Worm (Caenorhabditis elegans) whole organism, L1 larva: ENCODE measurements around the gene ttr-8.

Experiments
- Y116A8C.19 ChIP-seq: sonication (generic microtip); optimal IDR thresholded peaks from 2 replicates; lab custom pipeline; 2016; ENCODE audit warnings: missing compliant biosample characterization, missing genetic modification characterization, borderline replicate concordance
- alr-1 ChIP-seq: fragments of 200-800 bp; sonication (Bioruptor generic); optimal IDR thresholded peaks from 2 replicates; lab custom pipeline; 2018; ENCODE audit warnings: borderline replicate concordance, mild to moderate bottlenecking, missing genetic modification characterization, missing compliant biosample characterization
- blmp-1 ChIP-seq: fragments of 150-350 bp; optimal IDR thresholded peaks from 2 replicates; lab custom pipeline; 2014; ENCODE audit warnings: missing biosample characterization, missing genetic modification characterization
- ceh-82 ChIP-seq, 3 experiments: fragments of 150-350 bp in 1 of 3; sonication (generic microtip) in 2 of 3; optimal IDR thresholded peaks; 2 replicates each; lab custom pipeline; 2014 to 2017; ENCODE audit warnings: missing biosample characterization in 3 of 3, missing genetic modification characterization in 3 of 3
- ceh-88 ChIP-seq: fragments of 200-800 bp; sonication (Bioruptor generic); IDR thresholded peaks from 2 replicates; pipeline ENCODE4 v1.3.6; 2022; ENCODE audit warnings: missing genetic modification characterization, missing compliant biosample characterization
- ceh-90 ChIP-seq: sonication (generic microtip); optimal IDR thresholded peaks from 2 replicates; lab custom pipeline; 2016; ENCODE audit warnings: missing genetic modification characterization, missing compliant biosample characterization
- dsc-1 ChIP-seq: sonication (generic microtip); optimal IDR thresholded peaks from 2 replicates; lab custom pipeline; 2016; ENCODE audit warnings: mild to moderate bottlenecking, missing genetic modification characterization, missing compliant biosample characterization
- efl-1 ChIP-seq, 4 experiments: fragments of 150-350 bp; optimal IDR thresholded peaks in 3 of 4; peaks in 1 of 4; 1 replicate in 1 of 4; 2 replicates in 3 of 4; lab custom pipeline; 2014; ENCODE audit warnings: missing biosample characterization in 2 of 4, missing genetic modification characterization in 2 of 4, missing genetic modification reagents in 2 of 4
- egl-27 ChIP-seq, 2 experiments: fragments of 150-350 bp in 1 of 2; sonication (generic microtip); optimal IDR thresholded peaks; 3 replicates each; lab custom pipeline; 2017 to 2018; ENCODE audit warnings: missing biosample characterization in 2 of 2, missing genetic modification characterization in 2 of 2, missing genetic modification reagents in 2 of 2
- elt-2 ChIP-seq: sonication (generic microtip); optimal IDR thresholded peaks from 2 replicates; lab custom pipeline; 2016; ENCODE audit warnings: missing genetic modification characterization, mild to moderate bottlenecking, inconsistent platforms, missing compliant biosample characterization, missing genetic modification reagents
- ets-5 ChIP-seq: fragments of 200-800 bp; sonication (Bioruptor generic); IDR thresholded peaks from 2 replicates; pipeline ENCODE4 v1.3.6; 2022; ENCODE audit warnings: missing genetic modification characterization, missing compliant biosample characterization
- fkh-10 ChIP-seq: sonication (generic microtip); optimal IDR thresholded peaks from 2 replicates; lab custom pipeline; 2017; ENCODE audit warnings: missing biosample characterization, missing genetic modification reagents, missing genetic modification characterization
- hlh-17 ChIP-seq: fragments of 200-800 bp; sonication (Bioruptor generic); optimal IDR thresholded peaks from 2 replicates; lab custom pipeline; 2018; ENCODE audit warnings: missing genetic modification characterization, mild to moderate bottlenecking, missing compliant biosample characterization, moderate library complexity, borderline replicate concordance
- jun-1 ChIP-seq: fragments of 150-350 bp; optimal IDR thresholded peaks from 2 replicates; lab custom pipeline; 2014; ENCODE audit warnings: missing biosample characterization, missing genetic modification reagents, missing genetic modification characterization
- lin-14 ChIP-seq: fragments of 200-800 bp; sonication (Bioruptor generic); optimal IDR thresholded peaks from 2 replicates; lab custom pipeline; 2018; ENCODE audit warnings: mild to moderate bottlenecking, missing genetic modification characterization, moderate library complexity, missing compliant biosample characterization
- lin-15B ChIP-seq: fragments of 150-350 bp; sonication (generic microtip); optimal IDR thresholded peaks from 3 replicates; lab custom pipeline; 2014; ENCODE audit warnings: missing biosample characterization, missing genetic modification characterization
- lin-39 ChIP-seq: fragments of 150-350 bp; optimal IDR thresholded peaks from 2 replicates; lab custom pipeline; 2014; ENCODE audit warnings: missing biosample characterization, missing genetic modification reagents, missing genetic modification characterization
- lir-3 ChIP-seq: sonication (generic microtip); optimal IDR thresholded peaks from 2 replicates; lab custom pipeline; 2016; ENCODE audit warnings: mild to moderate bottlenecking, missing genetic modification characterization, moderate library complexity, missing compliant biosample characterization; ENCODE audit not compliant: poor library complexity
- lsy-2 ChIP-seq, 2 experiments: fragments of 150-350 bp; optimal IDR thresholded peaks; 2 replicates each; lab custom pipeline; 2014; ENCODE audit warnings: missing biosample characterization in 2 of 2, missing genetic modification characterization in 2 of 2
- mab-9 ChIP-seq: fragments of 200-800 bp; sonication (Bioruptor generic); IDR thresholded peaks from 2 replicates; pipeline ENCODE4 v1.3.6; 2022; ENCODE audit warnings: missing genetic modification reagents, missing genetic modification characterization, missing compliant biosample characterization
- mdl-1 ChIP-seq, 2 experiments: fragments of 150-350 bp; optimal IDR thresholded peaks; 2 replicates each; lab custom pipeline; 2014 to 2017; ENCODE audit warnings: missing biosample characterization in 2 of 2, missing genetic modification characterization in 2 of 2, inconsistent platforms in 1 of 2
- mep-1 ChIP-seq: fragments of 150-350 bp; optimal IDR thresholded peaks from 2 replicates; lab custom pipeline; 2014; ENCODE audit warnings: missing biosample characterization, missing genetic modification characterization
- nhr-12 ChIP-seq: sonication (generic microtip); optimal IDR thresholded peaks from 2 replicates; lab custom pipeline; 2017; ENCODE audit warnings: missing biosample characterization, missing genetic modification characterization
- nhr-19 ChIP-seq: fragments of 200-800 bp; sonication (Bioruptor generic); conservative IDR thresholded peaks from 2 replicates; pipeline ENCODE4 v1.3.6; 2022; ENCODE audit warnings: missing genetic modification characterization, missing compliant biosample characterization
- nhr-28 ChIP-seq: fragments of 150-350 bp; optimal IDR thresholded peaks from 2 replicates; lab custom pipeline; 2014; ENCODE audit warnings: missing biosample characterization, missing genetic modification characterization
- nhr-71 ChIP-seq: sonication (generic microtip); optimal IDR thresholded peaks from 2 replicates; lab custom pipeline; 2016; ENCODE audit warnings: mild to moderate bottlenecking, missing genetic modification characterization, moderate library complexity, missing compliant biosample characterization
- nhr-77 ChIP-seq: fragments of 150-350 bp; optimal IDR thresholded peaks from 2 replicates; lab custom pipeline; 2014; ENCODE audit warnings: missing biosample characterization, missing genetic modification characterization
- nhr-85 ChIP-seq: sonication (generic microtip); peaks from one replicate; lab custom pipeline; 2016; ENCODE audit warnings: missing genetic modification characterization, inconsistent platforms, missing compliant biosample characterization
- pag-3 ChIP-seq: sonication (generic microtip); optimal IDR thresholded peaks from 2 replicates; lab custom pipeline; 2017; ENCODE audit warnings: missing genetic modification characterization, mild to moderate bottlenecking, missing compliant biosample characterization, antibody characterized with exemption, borderline replicate concordance; ENCODE audit not compliant: insufficient read depth
- pqm-1 ChIP-seq: sonication (generic microtip); optimal IDR thresholded peaks from 3 replicates; lab custom pipeline; 2017; ENCODE audit warnings: missing biosample characterization, missing genetic modification characterization
- rnt-1 ChIP-seq: sonication (generic microtip); optimal IDR thresholded peaks from 2 replicates; lab custom pipeline; 2016; ENCODE audit warnings: mild to moderate bottlenecking, missing genetic modification characterization, moderate library complexity, missing compliant biosample characterization
- snu-23 ChIP-seq: sonication (generic microtip); optimal IDR thresholded peaks from 2 replicates; lab custom pipeline; 2016; ENCODE audit warnings: missing genetic modification characterization, missing compliant biosample characterization
- sox-4 ChIP-seq: sonication (generic microtip); optimal IDR thresholded peaks from 2 replicates; lab custom pipeline; 2016; ENCODE audit warnings: missing genetic modification characterization, missing compliant biosample characterization
- sptf-1 ChIP-seq: fragments of 150-350 bp; optimal IDR thresholded peaks from 2 replicates; lab custom pipeline; 2014; ENCODE audit warnings: missing biosample characterization, missing genetic modification characterization
- sup-37 ChIP-seq: fragments of 200-800 bp; sonication (Bioruptor generic); optimal IDR thresholded peaks from 2 replicates; lab custom pipeline; 2018; ENCODE audit warnings: mild to moderate bottlenecking, missing genetic modification characterization, missing compliant biosample characterization
- swsn-7 ChIP-seq: sonication (generic microtip); optimal IDR thresholded peaks from 2 replicates; lab custom pipeline; 2016; ENCODE audit warnings: missing genetic modification characterization, missing compliant biosample characterization
- tbx-2 ChIP-seq: sonication (generic microtip); optimal IDR thresholded peaks from 2 replicates; lab custom pipeline; 2016; ENCODE audit warnings: missing genetic modification characterization, missing compliant biosample characterization
- unc-130 ChIP-seq: fragments of 150-350 bp; optimal IDR thresholded peaks from 2 replicates; lab custom pipeline; 2017; ENCODE audit warnings: missing biosample characterization, missing genetic modification characterization, inconsistent platforms
- unc-62 ChIP-seq: fragments of 150-350 bp; optimal IDR thresholded peaks from 2 replicates; lab custom pipeline; 2014; ENCODE audit warnings: missing biosample characterization, missing genetic modification reagents, missing genetic modification characterization
- unc-98 ChIP-seq: fragments of 200-800 bp; sonication (Bioruptor generic); IDR thresholded peaks from 2 replicates; pipeline ENCODE4 v1.3.6; 2022; ENCODE audit warnings: missing genetic modification characterization, missing compliant biosample characterization
- xbp-1 ChIP-seq: sonication (generic microtip); optimal IDR thresholded peaks from 2 replicates; lab custom pipeline; 2016; ENCODE audit warnings: missing genetic modification characterization, missing compliant biosample characterization
- zag-1 ChIP-seq: fragments of 150-350 bp; optimal IDR thresholded peaks from 2 replicates; lab custom pipeline; 2014; ENCODE audit warnings: missing biosample characterization, missing genetic modification characterization
- ztf-11 ChIP-seq, 2 experiments: sonication (generic microtip); optimal IDR thresholded peaks; 2 replicates each; lab custom pipeline; 2016 to 2017; ENCODE audit warnings: missing genetic modification characterization in 2 of 2, missing biosample characterization in 1 of 2, missing compliant biosample characterization in 1 of 2
- ztf-4 ChIP-seq: fragments of 150-350 bp; optimal IDR thresholded peaks from 2 replicates; lab custom pipeline; 2014; ENCODE audit warnings: missing biosample characterization, missing genetic modification characterization

The ttr-8 gene

DNA sequence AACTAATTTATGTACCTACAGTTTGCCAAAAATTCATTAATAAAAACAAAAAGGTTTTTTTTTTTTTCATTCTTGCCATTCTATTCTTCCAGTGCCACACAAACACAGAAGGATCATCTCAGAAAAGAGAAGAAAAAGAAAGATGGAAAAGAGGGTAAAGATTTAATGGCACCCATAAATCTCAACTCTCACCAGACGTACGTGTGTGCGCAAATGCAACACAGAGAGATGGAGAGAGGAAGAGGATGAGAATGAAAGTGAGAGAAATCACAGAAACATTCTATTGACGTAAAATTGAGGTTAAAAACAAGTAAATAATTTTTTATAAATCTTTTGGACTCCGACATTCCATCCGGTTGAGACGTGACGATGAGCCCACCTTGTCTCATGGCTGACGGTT is 20.9 kb downstream of the ttr-8 start (continued):
- TF ChIP-seq ceh-88 (GFP tag; lab: Robert Waterston, UW) (no peak), nhr-28 (no peak), fkh-10 (GFP tag; lab: Kevin White, UChicago) (no peak), ceh-90 (tag; lab: Kevin White, UChicago) (no peak), lin-15B (no peak), zag-1 (no peak), Y116A8C.19 (tag; lab: Kevin White, UChicago) (no peak)

DNA sequence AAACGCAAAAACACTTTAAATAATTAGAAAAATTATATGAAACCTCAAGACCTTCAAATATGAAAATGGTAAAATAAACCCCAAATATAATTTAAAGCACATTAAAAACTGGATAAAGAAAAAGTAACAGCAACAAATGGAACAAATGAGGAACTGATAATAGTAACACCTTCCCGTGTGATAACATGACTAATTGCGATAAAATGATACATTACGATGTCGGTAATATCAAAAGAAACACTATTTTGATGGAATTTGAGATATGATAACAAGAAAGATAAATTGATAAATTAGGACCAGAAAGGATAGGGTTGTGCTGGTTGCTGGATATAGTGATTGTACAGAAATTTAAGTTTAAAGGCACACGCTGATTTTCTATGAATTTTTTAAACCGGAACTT is 23.1 kb downstream of the ttr-8 start:
- TF ChIP-seq hlh-17 (GFP tag; lab: Kevin White, UChicago) (no peak), nhr-77 (tag; lab: Kevin White, UChicago) (no peak), lin-15B (no peak)

DNA sequence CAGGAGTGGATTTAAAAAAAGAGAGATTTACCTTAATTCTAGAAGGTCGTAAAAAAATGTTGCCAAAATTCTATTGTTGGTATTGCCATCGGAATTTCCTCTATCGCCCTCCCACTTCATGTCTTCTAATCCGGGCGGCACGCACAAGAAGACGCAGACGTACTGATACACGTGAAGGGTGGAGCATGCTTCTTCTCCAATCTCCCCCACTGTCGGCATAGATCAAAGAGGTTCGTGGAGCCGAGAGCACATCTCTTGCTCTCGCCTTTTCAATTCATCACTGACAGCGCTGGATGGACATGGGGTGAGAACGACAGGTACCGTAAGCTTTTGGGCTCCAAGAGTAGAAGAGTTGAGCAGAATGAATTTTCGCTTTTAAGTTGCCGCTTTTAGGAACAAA is 28.6 kb downstream of the ttr-8 start, which contains the start of gene lin-39:
lin-39 (minus strand) TSS at position 74 of the 400 bp plus-strand sequence.
- peak; percentile 38 for TF ChIP-seq rnt-1 (tag; lab: Kevin White, UChicago)
- no peak for TF ChIP-seq swsn-7
- peak; percentile 11 for TF ChIP-seq nhr-71
- peak in 1 of 2 experiments; percentile 47 for TF ChIP-seq lsy-2 (tag; optimal IDR thresholded peaks at IDR 0.05; lab: Kevin White, UChicago)
- TF ChIP-seq mab-9 (GFP tag; lab: Robert Waterston, UW) = peak; percentile 43; the same call in 1 of the 2 replicates
- TF ChIP-seq lin-14 = peak; percentile 68

DNA sequence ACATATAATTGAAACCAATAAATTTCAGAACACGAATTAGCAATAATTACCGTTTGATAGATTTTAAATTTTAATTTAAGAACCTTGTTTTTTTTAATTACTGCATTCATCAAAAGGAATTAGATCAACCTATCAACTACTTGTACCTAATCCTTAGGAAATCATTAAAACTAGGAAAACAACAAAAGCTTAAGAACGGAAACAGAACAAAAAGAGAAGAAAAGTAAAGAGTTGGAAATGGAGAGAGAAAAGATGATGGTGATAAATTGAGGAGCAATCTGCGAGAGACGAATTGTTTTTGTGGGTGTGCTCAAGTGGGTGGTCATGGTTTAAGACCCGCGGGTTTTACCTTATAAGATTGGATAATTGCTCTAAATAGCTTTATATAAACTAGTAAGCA is 29.8 kb downstream of the ttr-8 start:
- TF ChIP-seq rnt-1 (tag; lab: Kevin White, UChicago) = peak; percentile 11
- TF ChIP-seq unc-98 (GFP tag; lab: Robert Waterston, UW) = no peak
- TF ChIP-seq elt-2 (tag; lab: Kevin White, UChicago) = no peak
- no peak for TF ChIP-seq dsc-1 (tag; lab: Kevin White, UChicago)

DNA sequence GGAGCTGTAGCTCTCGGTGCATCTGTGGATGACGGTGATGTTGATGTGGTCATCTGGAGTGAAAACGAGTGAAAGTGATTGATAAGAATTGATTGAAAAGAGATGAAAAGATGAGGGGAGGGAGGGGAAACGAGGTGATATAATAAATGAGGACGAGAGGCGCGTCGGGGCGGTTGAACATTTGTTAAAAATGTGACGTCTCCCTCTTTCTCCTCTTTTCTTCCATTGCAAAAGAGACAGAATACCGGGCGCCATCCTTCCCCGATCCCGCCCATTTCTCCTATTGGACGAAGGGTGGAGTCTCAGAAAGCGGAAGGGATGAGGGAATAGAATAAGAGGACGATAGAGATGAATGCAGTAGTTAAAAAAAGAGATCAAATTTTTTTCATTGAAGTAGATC is 30.5 kb downstream of the ttr-8 start:
- TF ChIP-seq rnt-1 (tag; lab: Kevin White, UChicago) (peak; percentile 70), tbx-2 (tag; lab: Kevin White, UChicago) (peak; percentile 77), nhr-19 (peak; percentile 51), mep-1 (tag; lab: Kevin White, UChicago) (peak; percentile 45), mdl-1 (tag; optimal IDR thresholded peaks at IDR 0.05; lab: Kevin White, UChicago) (no peak), sox-4 (tag; lab: Kevin White, UChicago) (no peak), xbp-1 (peak; percentile 34), pqm-1 (tag; lab: Kevin White, UChicago) (no peak), snu-23 (GFP tag; lab: Kevin White, UChicago) (peak; percentile 44), lir-3 (tag; lab: Kevin White, UChicago) (no peak), ztf-11 (tag; optimal IDR thresholded peaks at IDR 0.05; lab: Kevin White, UChicago) (peak in 1 of 2 experiments; percentile 62), lsy-2 (tag; optimal IDR thresholded peaks at IDR 0.05; lab: Kevin White, UChicago) (peak; percentile 65 to 81), ets-5 (GFP tag; lab: Robert Waterston, UW) (no peak), efl-1 (optimal IDR thresholded peaks at IDR 0.05; lab: Kevin White, UChicago) (no peak), efl-1 (GFP tag; optimal IDR thresholded peaks at IDR 0.05 in 1 of 2; lab: Kevin White, UChicago) (no peak), lin-14 (peak; percentile 85), nhr-12 (tag; lab: Kevin White, UChicago) (no peak), sup-37 (GFP tag; lab: Kevin White, UChicago) (no peak), nhr-71 (peak; percentile 76), swsn-7 (peak; percentile 31), sptf-1 (no peak), jun-1 (tag; lab: Kevin White, UChicago) (no peak), unc-130 (tag; lab: Kevin White, UChicago) (no peak), nhr-77 (tag; lab: Kevin White, UChicago) (no peak), pag-3 (tag; lab: Kevin White, UChicago) (no peak), egl-27 (tag; optimal IDR thresholded peaks at IDR 0.05; lab: Kevin White, UChicago) (no peak), alr-1 (tag; lab: Kevin White, UChicago) (no peak), lin-39 (tag; lab: Kevin White, UChicago) (no peak), ztf-4 (tag; lab: Kevin White, UChicago) (no peak), blmp-1 (peak; percentile 89), nhr-85 (tag; lab: Kevin White, UChicago) (peak; percentile 89), unc-62 (GFP tag; lab: Kevin White, UChicago) (no peak), ceh-82 (tag; optimal IDR thresholded peaks at IDR 0.05; lab: Kevin White, UChicago) (no peak)
